Fruit fly (Drosophila melanogaster) Kc167 (cell line): ENCODE data around the gene vir-1.

ENCODE experiments used
- Myc ChIP-seq: fragments of >200 bp; optimal IDR thresholded peaks from 2 replicates; lab custom pipeline; 2017; ENCODE audit warnings: missing external identifiers
- Sin3A ChIP-seq: fragments of >200 bp; optimal IDR thresholded peaks from 2 replicates; lab custom pipeline; 2018; ENCODE audit warnings: missing external identifiers
- h ChIP-seq: fragments of >200 bp; optimal IDR thresholded peaks from 3 replicates; lab custom pipeline; 2018; ENCODE audit warnings: missing external identifiers
- insv ChIP-seq: fragments of >200 bp; optimal IDR thresholded peaks from 3 replicates; lab custom pipeline; 2018; ENCODE audit warnings: missing external identifiers
- psq ChIP-seq: fragments of >200 bp; optimal IDR thresholded peaks from 2 replicates; lab custom pipeline; 2017; ENCODE audit warnings: missing external identifiers
- ttk ChIP-seq: sonication (Bioruptor generic); optimal IDR thresholded peaks from 2 replicates; lab custom pipeline; 2017; ENCODE audit warnings: missing external identifiers

The vir-1 gene

DNA sequence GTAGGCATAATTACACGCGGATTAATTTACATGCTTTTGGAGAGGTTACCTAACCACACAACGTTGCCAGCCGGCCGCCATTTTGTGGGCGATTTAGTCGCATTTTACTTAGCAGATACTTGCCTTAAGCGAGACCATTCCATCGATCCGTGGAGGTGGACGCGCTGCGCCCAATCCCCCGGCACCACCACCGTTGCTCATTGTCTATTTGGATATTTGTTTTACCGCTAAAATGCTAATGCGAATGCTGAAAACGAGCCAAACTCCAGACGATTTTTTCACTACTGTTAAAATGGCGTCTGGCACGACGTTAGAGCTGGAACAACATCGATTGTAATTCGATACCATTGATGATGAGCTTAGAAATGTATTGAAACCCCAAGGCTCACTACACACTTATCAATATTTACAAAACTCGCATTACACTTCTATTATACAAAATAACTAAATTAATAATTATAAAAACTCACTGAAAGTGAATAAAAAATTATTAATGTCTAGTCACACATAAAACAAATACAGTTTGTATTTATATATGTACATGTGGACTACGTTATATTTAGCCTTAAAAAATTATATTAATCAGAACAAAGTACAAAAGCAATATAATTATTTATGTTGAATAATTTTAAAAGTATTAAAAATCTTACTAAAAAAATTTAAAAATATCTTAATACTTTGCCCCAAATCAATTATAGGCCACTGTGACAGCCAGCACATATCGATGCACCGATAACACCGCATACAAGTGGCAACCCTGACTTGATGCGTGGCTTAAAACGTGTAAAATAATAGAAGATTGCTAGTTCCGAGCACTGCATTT, 10.7 kb upstream of the vir-1 start, which contains the start of gene eRF3:
Gene eRF3, plus strand, starts transcription at position 741 of the 823 bp plus-strand sequence.
- no peak for TF ChIP-seq ttk (lab: Kevin White, UChicago)
- no peak for TF ChIP-seq Sin3A
- no peak for TF ChIP-seq psq (lab: Kevin White, UChicago)
- TF ChIP-seq insv (lab: Kevin White, UChicago): no peak
- no peak for TF ChIP-seq Myc (lab: Kevin White, UChicago)
- no peak for TF ChIP-seq h

- TF ChIP-seq insv (lab: Kevin White, UChicago): no peak
- TF ChIP-seq h: no peak
- TF ChIP-seq psq (lab: Kevin White, UChicago): no peak
- TF ChIP-seq Sin3A: no peak
These were observed 7.6 kb upstream of the vir-1 start, which contains the start of gene CG5435 for dm6 chr2L:12430792-12431191. Gene CG5435, minus strand, starts transcription at chr2L:12430892.

dm6 chr2L:12427487-12428101, 4.4 kb upstream of the vir-1 start, which contains the start of the genes CG5446 and Trm1:
Gene CG5446, minus strand, starts transcription at chr2L:12427709.
Gene Trm1, plus strand, starts transcription at chr2L:12428028.
- TF ChIP-seq h (no peak), Myc (lab: Kevin White, UChicago) (no peak), psq (lab: Kevin White, UChicago) (no peak), Sin3A (no peak), ttk (lab: Kevin White, UChicago) (no peak), insv (lab: Kevin White, UChicago) (no peak)

DNA sequence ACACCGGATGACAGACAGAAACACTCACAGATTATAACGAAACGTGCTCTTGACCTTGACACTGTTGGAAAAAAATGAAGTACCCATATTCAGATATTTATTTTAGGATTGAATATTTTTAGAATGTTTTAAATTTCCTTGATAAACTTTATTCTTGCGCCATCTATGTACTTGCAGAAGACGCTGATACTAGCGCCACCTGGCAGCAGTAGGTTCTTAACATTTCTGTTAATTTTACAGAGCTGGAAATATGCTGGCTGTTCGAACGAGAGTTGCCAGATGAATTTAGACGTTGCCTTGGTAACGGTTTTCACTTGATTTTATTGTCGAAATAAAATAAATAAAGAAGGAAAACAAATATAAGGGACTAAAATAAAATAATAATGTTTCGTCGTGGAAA, 1.3 kb upstream of the vir-1 start, which contains the start of gene Fam92:
Gene Fam92, plus strand, starts transcription at position 350 of the 400 bp plus-strand sequence.
- no peak for TF ChIP-seq Sin3A

DNA sequence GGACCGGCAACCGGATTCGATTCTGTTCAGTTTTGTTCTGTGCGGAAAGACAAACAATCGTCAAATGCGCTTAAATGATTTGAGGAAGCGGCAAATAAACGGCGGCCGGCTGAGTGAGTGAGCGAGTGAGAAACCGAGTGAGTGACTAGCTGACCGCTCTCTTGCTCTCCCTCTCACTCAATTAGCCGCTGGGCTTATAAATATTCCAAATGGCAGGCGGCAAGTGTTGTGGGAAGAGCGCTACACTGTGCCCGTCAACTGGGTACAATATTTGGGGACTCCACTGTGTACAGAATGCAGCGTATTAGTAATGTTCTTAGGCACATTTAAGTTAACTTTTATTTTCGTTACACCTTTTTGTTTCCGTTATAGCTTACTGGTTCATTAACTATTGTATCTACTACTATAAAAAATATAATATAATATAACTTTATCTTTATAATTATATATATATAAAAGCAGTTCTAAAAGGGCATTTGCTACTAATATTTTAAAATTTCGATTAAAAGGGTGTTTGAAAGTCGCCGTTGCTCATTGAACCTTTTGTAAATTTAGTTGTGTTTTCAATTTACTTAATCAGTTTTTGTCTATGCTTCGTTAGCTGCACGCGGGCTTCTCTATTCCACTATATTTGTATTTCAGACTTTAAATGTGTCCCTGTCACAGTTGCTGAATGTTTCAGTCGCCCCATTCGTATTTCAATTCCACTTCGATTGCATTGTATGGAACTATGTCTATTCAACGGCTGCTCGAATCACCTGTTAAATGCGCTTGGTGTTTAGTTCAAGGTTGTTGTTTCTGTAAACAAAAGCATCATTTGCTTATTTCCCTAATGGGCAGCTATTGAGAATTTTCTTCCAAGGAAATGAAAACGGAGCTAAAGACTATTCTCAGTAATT, 1.2 kb downstream of the vir-1 start:
- TF ChIP-seq Myc (lab: Kevin White, UChicago): no peak
- no peak for TF ChIP-seq Sin3A
- TF ChIP-seq psq (lab: Kevin White, UChicago): no peak
- TF ChIP-seq insv (lab: Kevin White, UChicago): no peak
- no peak for TF ChIP-seq h
- TF ChIP-seq ttk (lab: Kevin White, UChicago): no peak

- TF ChIP-seq h (no peak), Myc (lab: Kevin White, UChicago) (no peak), ttk (lab: Kevin White, UChicago) (no peak)
These were observed 2.1 kb downstream of the vir-1 start for dm6 chr2L:12421188-12421587.

dm6 chr2L:12415485-12416137, 7.6 kb downstream of the vir-1 start:
- TF ChIP-seq Sin3A (no peak), h (no peak), psq (lab: Kevin White, UChicago) (no peak), ttk (lab: Kevin White, UChicago) (no peak), Myc (lab: Kevin White, UChicago) (no peak), insv (lab: Kevin White, UChicago) (no peak)

DNA sequence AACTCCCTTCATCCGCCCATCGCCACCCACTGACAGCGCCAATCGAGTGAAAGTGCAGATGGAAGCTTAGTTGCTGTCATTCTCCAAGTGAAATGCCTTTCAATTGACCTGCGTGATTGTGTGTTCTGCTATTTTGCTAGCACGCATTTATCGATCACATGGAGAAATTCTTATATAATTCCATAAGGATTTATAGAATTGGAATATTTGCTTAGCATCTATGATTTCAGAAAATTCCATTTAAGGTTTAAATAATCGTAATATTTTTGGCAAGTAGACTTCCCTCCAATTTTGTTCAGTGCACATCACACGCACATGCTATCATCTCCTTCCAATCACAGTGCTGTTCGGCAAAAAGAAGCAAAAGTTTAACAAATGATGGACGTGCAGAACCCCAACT, 9.3 kb downstream of the vir-1 start:
- TF ChIP-seq h (no peak), insv (lab: Kevin White, UChicago) (no peak), Myc (lab: Kevin White, UChicago) (no peak), psq (lab: Kevin White, UChicago) (no peak), Sin3A (no peak), ttk (lab: Kevin White, UChicago) (no peak)

DNA sequence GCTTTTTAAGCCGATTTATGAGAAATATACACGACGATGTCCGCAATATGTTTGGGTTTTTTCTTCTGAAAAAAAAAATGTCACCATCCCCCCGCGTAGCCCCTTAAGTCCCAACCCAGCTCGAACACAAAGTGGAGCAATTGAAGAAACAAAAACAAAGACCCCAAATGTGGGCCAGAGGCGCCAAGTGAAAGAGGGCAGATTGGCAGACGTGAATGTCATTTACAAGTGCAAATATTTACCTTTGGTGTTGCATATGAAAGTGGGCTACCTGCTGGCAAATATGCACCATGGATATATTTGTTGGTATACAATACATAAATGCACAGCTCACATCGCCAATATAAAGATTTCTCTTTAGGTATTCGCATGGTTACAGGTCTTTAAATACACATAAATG, 12.6 kb downstream of the vir-1 start:
- no peak for TF ChIP-seq Myc (lab: Kevin White, UChicago)
- TF ChIP-seq h: no peak
- no peak for TF ChIP-seq insv (lab: Kevin White, UChicago)

DNA sequence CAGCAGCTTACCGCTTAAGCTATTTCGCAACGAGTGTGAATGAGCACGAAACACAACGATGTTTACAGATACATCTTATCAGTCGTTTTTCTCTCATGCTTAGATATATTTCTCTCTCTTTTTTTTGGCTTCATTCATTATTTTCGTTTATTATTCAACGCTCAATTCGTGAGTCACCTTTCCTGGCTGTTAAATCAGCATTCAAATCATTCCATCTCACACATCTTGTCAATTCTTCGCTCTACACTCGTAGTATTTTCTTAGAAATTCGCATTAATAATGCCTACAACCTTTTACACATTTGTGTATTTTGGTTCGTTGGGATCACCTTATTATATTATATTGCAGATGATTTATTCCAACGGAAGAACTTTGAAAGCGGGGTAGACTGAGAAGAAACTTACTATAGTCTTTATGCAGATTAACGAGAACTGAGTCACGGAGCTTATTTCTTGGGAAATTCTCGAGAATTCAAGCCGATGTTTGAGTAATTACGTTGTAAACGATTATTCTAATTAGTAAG, 18.6 kb downstream of the vir-1 start:
- TF ChIP-seq Sin3A (no peak), psq (lab: Kevin White, UChicago) (no peak), insv (lab: Kevin White, UChicago) (no peak), Myc (lab: Kevin White, UChicago) (no peak), h (no peak), ttk (lab: Kevin White, UChicago) (no peak)

dm6 chr2L:12397974-12398373, 25.3 kb downstream of the vir-1 start, which contains the start of gene Pkd2:
Gene Pkd2, plus strand, starts transcription at chr2L:12398274.
- TF ChIP-seq Myc (lab: Kevin White, UChicago): no peak
- no peak for TF ChIP-seq insv (lab: Kevin White, UChicago)
- TF ChIP-seq psq (lab: Kevin White, UChicago): no peak
- no peak for TF ChIP-seq Sin3A
- no peak for TF ChIP-seq ttk (lab: Kevin White, UChicago)
- no peak for TF ChIP-seq h
